Fruit fly (Drosophila melanogaster) whole organism, adult: ENCODE data around the gene CG14356.

Experiments
- CG11617 ChIP-seq: fragments of 200-800 bp; sonication (Bioruptor generic); optimal IDR thresholded peaks from 2 replicates; lab custom pipeline; 2017; ENCODE audit warnings: mild to moderate bottlenecking, missing biosample characterization, missing genetic modification reagents, missing genetic modification characterization
- CG12768 ChIP-seq: fragments of 200-800 bp; sonication (Bioruptor generic); optimal IDR thresholded peaks from 2 replicates; lab custom pipeline; 2017; ENCODE audit warnings: missing biosample characterization, missing genetic modification characterization, mild to moderate bottlenecking, moderate library complexity, missing genetic modification reagents
- CG14711 ChIP-seq: fragments of 200-800 bp; sonication (Bioruptor generic); optimal IDR thresholded peaks from 2 replicates; lab custom pipeline; 2018; ENCODE audit warnings: missing biosample characterization, mild to moderate bottlenecking, missing genetic modification characterization, moderate library complexity
- CG1620 ChIP-seq: fragments of 200-800 bp; sonication (Bioruptor generic); optimal IDR thresholded peaks from 2 replicates; lab custom pipeline; 2016; ENCODE audit warnings: missing biosample characterization, missing genetic modification characterization
- CG33017 ChIP-seq: fragments of 200-800 bp; sonication (Bioruptor generic); optimal IDR thresholded peaks from 2 replicates; lab custom pipeline; 2018; ENCODE audit warnings: missing biosample characterization, mild to moderate bottlenecking, missing genetic modification characterization, moderate library complexity
- CG5204 ChIP-seq: fragments of 200-800 bp; sonication (Bioruptor generic); optimal IDR thresholded peaks from 2 replicates; lab custom pipeline; 2016; ENCODE audit warnings: missing biosample characterization, missing genetic modification characterization
- CG7045 ChIP-seq: fragments of 200-800 bp; sonication (Bioruptor generic); optimal IDR thresholded peaks from 2 replicates; lab custom pipeline; 2017; ENCODE audit warnings: missing biosample characterization, mild to moderate bottlenecking, missing genetic modification characterization
- CG7101 ChIP-seq: fragments of 200-800 bp; sonication (Bioruptor generic); optimal IDR thresholded peaks from 2 replicates; lab custom pipeline; 2018; ENCODE audit warnings: missing biosample characterization, mild to moderate bottlenecking, missing genetic modification characterization, moderate library complexity
- Clk ChIP-seq: fragments of 200-800 bp; sonication (Bioruptor generic); optimal IDR thresholded peaks from 2 replicates; lab custom pipeline; 2017; ENCODE audit warnings: missing biosample characterization, missing genetic modification characterization
- Crg-1 ChIP-seq: fragments of 200-800 bp; sonication (Bioruptor generic); optimal IDR thresholded peaks from 2 replicates; lab custom pipeline; 2016; ENCODE audit warnings: missing biosample characterization, missing genetic modification characterization
- Hr96 ChIP-seq: fragments of 200-800 bp; sonication (Bioruptor generic); optimal IDR thresholded peaks from 2 replicates; lab custom pipeline; 2016; ENCODE audit warnings: missing biosample characterization, missing genetic modification characterization
- Mnt ChIP-seq: fragments of 200-800 bp; sonication (Bioruptor generic); optimal IDR thresholded peaks from 2 replicates; lab custom pipeline; 2016; ENCODE audit warnings: missing biosample characterization, mild to moderate bottlenecking, missing genetic modification characterization
- bab1 ChIP-seq: fragments of 200-800 bp; sonication (Bioruptor generic); optimal IDR thresholded peaks from 3 replicates; lab custom pipeline; 2019; ENCODE audit warnings: missing biosample characterization, mild to moderate bottlenecking, missing genetic modification characterization, moderate library complexity
- cic ChIP-seq: fragments of 200-800 bp; sonication (Bioruptor generic); optimal IDR thresholded peaks from 2 replicates; lab custom pipeline; 2017; ENCODE audit warnings: missing biosample characterization, mild to moderate bottlenecking, missing genetic modification characterization, moderate library complexity
- cnc ChIP-seq, 2 experiments: fragments of >200 bp; optimal IDR thresholded peaks; 2 replicates each; lab custom pipeline; 2017
- kay ChIP-seq: fragments of 200-800 bp; sonication (Bioruptor generic); peaks from one replicate; lab custom pipeline; 2016; ENCODE audit warnings: missing biosample characterization, missing genetic modification characterization, borderline replicate concordance
- ovo ChIP-seq: fragments of 200-800 bp; sonication (Bioruptor generic); optimal IDR thresholded peaks from 2 replicates; lab custom pipeline; 2016; ENCODE audit warnings: missing biosample characterization, missing genetic modification characterization
- pad ChIP-seq: fragments of 200-800 bp; sonication (Bioruptor generic); optimal IDR thresholded peaks from 3 replicates; lab custom pipeline; 2017; ENCODE audit warnings: missing biosample characterization, missing genetic modification characterization, mild to moderate bottlenecking, moderate library complexity, missing genetic modification reagents
- tj ChIP-seq: fragments of 200-800 bp; sonication (Bioruptor generic); optimal IDR thresholded peaks from 3 replicates; lab custom pipeline; 2017; ENCODE audit warnings: missing biosample characterization, mild to moderate bottlenecking, missing genetic modification characterization, moderate library complexity
- toe ChIP-seq: fragments of 200-800 bp; sonication (Bioruptor generic); optimal IDR thresholded peaks from 2 replicates; lab custom pipeline; 2016; ENCODE audit warnings: missing biosample characterization, missing genetic modification characterization

Gene CG14356

dm6 chr3R:14151840-14152239 lies 20.0 kb upstream of the CG14356 start, which contains the start of gene CG14355:
CG14355 (minus strand) TSS chr3R:14151940.
- TF ChIP-seq CG1620 = no peak
- no peak for TF ChIP-seq CG7045 (GFP tag; lab: Kevin White, UChicago)
- no peak for TF ChIP-seq tj (GFP tag; lab: Kevin White, UChicago)
- TF ChIP-seq pad (GFP tag; lab: Kevin White, UChicago) = no peak
- TF ChIP-seq CG14711 = no peak
- TF ChIP-seq Clk (GFP tag; lab: Kevin White, UChicago) = no peak
- no peak for TF ChIP-seq toe (GFP tag; lab: Kevin White, UChicago)
- no peak for TF ChIP-seq kay (GFP tag; lab: Kevin White, UChicago)
- TF ChIP-seq CG11617 (GFP tag; lab: Kevin White, UChicago) = no peak
- no peak for TF ChIP-seq cnc (optimal IDR thresholded peaks at IDR 0.05; lab: Kevin White, UChicago)
- no peak for TF ChIP-seq cic (GFP tag; lab: Kevin White, UChicago)
- no peak for TF ChIP-seq ovo
- TF ChIP-seq CG7101 (tag; lab: Kevin White, UChicago) = no peak
- TF ChIP-seq Hr96 = no peak
- no peak for TF ChIP-seq Crg-1 (GFP tag; lab: Kevin White, UChicago)
- TF ChIP-seq CG5204 (GFP tag; lab: Kevin White, UChicago) = no peak
- no peak for TF ChIP-seq CG33017 (tag; lab: Kevin White, UChicago)

dm6 chr3R:14140912-14141311 lies 9.0 kb upstream of the CG14356 start:
- no peak for TF ChIP-seq kay (GFP tag; lab: Kevin White, UChicago)
- no peak for TF ChIP-seq bab1
- TF ChIP-seq CG14711 = no peak
- no peak for TF ChIP-seq Hr96
- TF ChIP-seq pad (GFP tag; lab: Kevin White, UChicago) = no peak
- no peak for TF ChIP-seq CG33017 (tag; lab: Kevin White, UChicago)

dm6 chr3R:14125479-14126121 lies 6.3 kb downstream of the CG14356 start, which contains the start of the genes 140up and Polr2B:
140up (minus strand) TSS chr3R:14125548.
Polr2B (plus strand) TSS chr3R:14125791.
- peak; percentile 95 for TF ChIP-seq CG7045 (GFP tag; lab: Kevin White, UChicago)
- TF ChIP-seq CG12768 = peak; percentile 96
- peak; percentile 96 for TF ChIP-seq Crg-1 (GFP tag; lab: Kevin White, UChicago)
- TF ChIP-seq CG1620 = peak; percentile 79
- TF ChIP-seq CG5204 (GFP tag; lab: Kevin White, UChicago) = peak; percentile 77
- TF ChIP-seq ovo = peak; percentile 93
- peak; percentile 96 for TF ChIP-seq CG7101 (tag; lab: Kevin White, UChicago)
- peak; percentile 93 for TF ChIP-seq bab1
- peak; percentile 61 for TF ChIP-seq cic (GFP tag; lab: Kevin White, UChicago)
- peak; percentile 90 for TF ChIP-seq pad (GFP tag; lab: Kevin White, UChicago)
- peak; percentile 87 for TF ChIP-seq toe (GFP tag; lab: Kevin White, UChicago)
- TF ChIP-seq Hr96 = peak; percentile 74
- peak; percentile 86 for TF ChIP-seq Mnt (GFP tag; lab: Kevin White, UChicago)
- TF ChIP-seq CG11617 (GFP tag; lab: Kevin White, UChicago) = peak; percentile 94
- peak; percentile 92 for TF ChIP-seq Clk (GFP tag; lab: Kevin White, UChicago)
- TF ChIP-seq CG33017 (tag; lab: Kevin White, UChicago) = peak; percentile 92
- peak; percentile 92 for TF ChIP-seq CG14711
- peak; percentile 72 for TF ChIP-seq tj (GFP tag; lab: Kevin White, UChicago)
- no peak for TF ChIP-seq cnc (optimal IDR thresholded peaks at IDR 0.05; lab: Kevin White, UChicago)
- TF ChIP-seq kay (GFP tag; lab: Kevin White, UChicago) = no peak

- peak; percentile 66 for TF ChIP-seq Mnt (GFP tag; lab: Kevin White, UChicago)
- peak; percentile 66 for TF ChIP-seq toe (GFP tag; lab: Kevin White, UChicago)
- TF ChIP-seq pad (GFP tag; lab: Kevin White, UChicago) = peak; percentile 67
- TF ChIP-seq Clk (GFP tag; lab: Kevin White, UChicago) = no peak
- TF ChIP-seq cic (GFP tag; lab: Kevin White, UChicago) = peak; percentile 33
- peak; percentile 79 for TF ChIP-seq CG5204 (GFP tag; lab: Kevin White, UChicago)
- peak; percentile 93 for TF ChIP-seq kay (GFP tag; lab: Kevin White, UChicago)
- TF ChIP-seq CG14711 = peak; percentile 79
- TF ChIP-seq CG1620 = peak; percentile 86
- peak; percentile 28 for TF ChIP-seq tj (GFP tag; lab: Kevin White, UChicago)
- TF ChIP-seq CG7045 (GFP tag; lab: Kevin White, UChicago) = peak; percentile 50
- peak; percentile 54 for TF ChIP-seq CG11617 (GFP tag; lab: Kevin White, UChicago)
- TF ChIP-seq CG33017 (tag; lab: Kevin White, UChicago) = peak; percentile 43
- peak; percentile 79 for TF ChIP-seq CG7101 (tag; lab: Kevin White, UChicago)
- TF ChIP-seq Hr96 = peak; percentile 50
- peak; percentile 68 for TF ChIP-seq bab1
- TF ChIP-seq cnc (optimal IDR thresholded peaks at IDR 0.05; lab: Kevin White, UChicago) = no peak
- TF ChIP-seq CG12768 = peak; percentile 69
- peak; percentile 86 for TF ChIP-seq Crg-1 (GFP tag; lab: Kevin White, UChicago)
- TF ChIP-seq ovo = peak; percentile 56
Measured at dm6 chr3R:14122347-14122812, 9.5 kb downstream of the CG14356 start, which contains the start of the genes Abi and twf. Abi (minus strand) TSS chr3R:14122420. twf (plus strand) TSS chr3R:14122654.

dm6 chr3R:14118350-14118749 lies 13.5 kb downstream of the CG14356 start, which contains the start of gene Kif19A:
Kif19A (minus strand) TSS chr3R:14118450.
- TF ChIP-seq cnc (optimal IDR thresholded peaks at IDR 0.05; lab: Kevin White, UChicago) (no peak), Hr96 (no peak), ovo (no peak), CG12768 (no peak), bab1 (no peak)

- no peak for TF ChIP-seq cic (GFP tag; lab: Kevin White, UChicago)
- no peak for TF ChIP-seq ovo
- no peak for TF ChIP-seq CG5204 (GFP tag; lab: Kevin White, UChicago)
- TF ChIP-seq CG14711 = no peak
- no peak for TF ChIP-seq Clk (GFP tag; lab: Kevin White, UChicago)
- TF ChIP-seq CG7101 (tag; lab: Kevin White, UChicago) = no peak
- TF ChIP-seq CG1620 = no peak
- no peak for TF ChIP-seq CG7045 (GFP tag; lab: Kevin White, UChicago)
Measured at dm6 chr3R:14116088-14116487, 15.8 kb downstream of the CG14356 start.
